Worm (Caenorhabditis elegans): ENCODE data around the gene cyp-33C12.

- no peak for TF ChIP-seq ces-1 (GFP tag; optimal IDR thresholded peaks at IDR 0.05)
- TF ChIP-seq unc-62 (GFP tag; optimal IDR thresholded peaks at IDR 0.05) = no peak
- no peak for TF ChIP-seq nhr-237 (tag; optimal IDR thresholded peaks at IDR 0.05)
- no peak for TF ChIP-seq sptf-1 (tag; optimal IDR thresholded peaks at IDR 0.05)
- TF ChIP-seq lsy-2 (tag; optimal IDR thresholded peaks at IDR 0.05) = no peak
- TF ChIP-seq nhr-28 (tag; optimal IDR thresholded peaks at IDR 0.05) = no peak
- no peak for TF ChIP-seq snpc-4 (tag; optimal IDR thresholded peaks at IDR 0.05)
- no peak for TF ChIP-seq pha-4 (tag; optimal IDR thresholded peaks at IDR 0.05)
- no peak for TF ChIP-seq unc-39 (tag; optimal IDR thresholded peaks at IDR 0.05)
- TF ChIP-seq lin-13 (tag; optimal IDR thresholded peaks at IDR 0.05) = no peak
These were observed 52.7 kb downstream of the cyp-33C12 start, which contains the start of gene srbc-24 for ce11 chrV:2151458-2151857.

All from whole organism, mixed stage, embryonic.